Worm (Caenorhabditis elegans) whole organism, L1 larva: ENCODE measurements around the gene bgal-1.

ENCODE experiments used
- C16A3.4 ChIP-seq: fragments of 150-350 bp; optimal IDR thresholded peaks from 2 replicates; lab custom pipeline; 2014; ENCODE audit warnings: missing biosample characterization, missing genetic modification characterization
- C34B4.2 ChIP-seq: sonication (generic microtip); optimal IDR thresholded peaks from 2 replicates; lab custom pipeline; 2017; ENCODE audit warnings: mild to moderate bottlenecking, missing genetic modification characterization, missing compliant biosample characterization
- Y116A8C.19 ChIP-seq: sonication (generic microtip); optimal IDR thresholded peaks from 2 replicates; lab custom pipeline; 2016; ENCODE audit warnings: missing compliant biosample characterization, missing genetic modification characterization, borderline replicate concordance
- aha-1 ChIP-seq: fragments of 150-350 bp; optimal IDR thresholded peaks from 2 replicates; lab custom pipeline; 2014; ENCODE audit warnings: missing biosample characterization, missing genetic modification characterization
- aly-2 ChIP-seq: fragments of 150-350 bp; optimal IDR thresholded peaks from 2 replicates; lab custom pipeline; 2014; ENCODE audit warnings: missing biosample characterization, missing genetic modification characterization
- ama-1 ChIP-seq: fragments of 150-350 bp; optimal IDR thresholded peaks from 2 replicates; lab custom pipeline; 2014
- blmp-1 ChIP-seq: fragments of 150-350 bp; optimal IDR thresholded peaks from 2 replicates; lab custom pipeline; 2014; ENCODE audit warnings: missing biosample characterization, missing genetic modification characterization
- ceh-63 ChIP-seq: fragments of 200-800 bp; sonication (Bioruptor generic); optimal IDR thresholded peaks from 2 replicates; lab custom pipeline; 2018; ENCODE audit warnings: mild to moderate bottlenecking, missing genetic modification characterization, missing compliant biosample characterization
- ceh-90 ChIP-seq: sonication (generic microtip); optimal IDR thresholded peaks from 2 replicates; lab custom pipeline; 2016; ENCODE audit warnings: missing genetic modification characterization, missing compliant biosample characterization
- dsc-1 ChIP-seq: sonication (generic microtip); optimal IDR thresholded peaks from 2 replicates; lab custom pipeline; 2016; ENCODE audit warnings: mild to moderate bottlenecking, missing genetic modification characterization, missing compliant biosample characterization
- efl-3 ChIP-seq: fragments of 200-800 bp; sonication (Bioruptor generic); optimal IDR thresholded peaks from 2 replicates; lab custom pipeline; 2018; ENCODE audit warnings: mild to moderate bottlenecking, missing genetic modification characterization, missing compliant biosample characterization
- egl-13 ChIP-seq: sonication (generic microtip); optimal IDR thresholded peaks from 2 replicates; lab custom pipeline; 2016; ENCODE audit warnings: missing genotype, missing genetic modification reagents, missing genetic modification characterization, missing compliant biosample characterization
- elt-3 ChIP-seq, 6 experiments: fragments of 150-350 bp in 1 of 6; sonication (generic microtip); optimal IDR thresholded peaks; 2 replicates each; lab custom pipeline; 2017 to 2018; ENCODE audit warnings: missing biosample characterization in 6 of 6, missing genetic modification characterization in 6 of 6, inconsistent platforms in 1 of 6
- fkh-4 ChIP-seq: sonication (generic microtip); optimal IDR thresholded peaks from 2 replicates; lab custom pipeline; 2016; ENCODE audit warnings: missing compliant biosample characterization, missing genetic modification characterization, borderline replicate concordance
- fos-1 ChIP-seq: fragments of 150-350 bp; optimal IDR thresholded peaks from 2 replicates; lab custom pipeline; 2014; ENCODE audit warnings: missing biosample characterization, missing genetic modification characterization
- hlh-4 ChIP-seq: sonication (generic microtip); optimal IDR thresholded peaks from 2 replicates; lab custom pipeline; 2016; ENCODE audit warnings: mild to moderate bottlenecking, missing genetic modification characterization, missing compliant biosample characterization
- irx-1 ChIP-seq: sonication (generic microtip); optimal IDR thresholded peaks from 2 replicates; lab custom pipeline; 2016; ENCODE audit warnings: missing genetic modification characterization, missing compliant biosample characterization
- isw-1 ChIP-seq: fragments of 200-800 bp; sonication (Bioruptor generic); IDR thresholded peaks from 2 replicates; pipeline ENCODE4 v1.3.6; 2022; ENCODE audit warnings: missing genetic modification characterization, missing compliant biosample characterization
- jun-1 ChIP-seq: fragments of 150-350 bp; optimal IDR thresholded peaks from 2 replicates; lab custom pipeline; 2014; ENCODE audit warnings: missing biosample characterization, missing genetic modification reagents, missing genetic modification characterization
- lin-13 ChIP-seq: fragments of 150-350 bp; optimal IDR thresholded peaks from 2 replicates; lab custom pipeline; 2014; ENCODE audit warnings: missing biosample characterization, missing genetic modification reagents, missing genetic modification characterization
- lin-15B ChIP-seq: fragments of 150-350 bp; sonication (generic microtip); optimal IDR thresholded peaks from 3 replicates; lab custom pipeline; 2014; ENCODE audit warnings: missing biosample characterization, missing genetic modification characterization
- lin-39 ChIP-seq: fragments of 150-350 bp; optimal IDR thresholded peaks from 2 replicates; lab custom pipeline; 2014; ENCODE audit warnings: missing biosample characterization, missing genetic modification reagents, missing genetic modification characterization
- mab-9 ChIP-seq: fragments of 200-800 bp; sonication (Bioruptor generic); IDR thresholded peaks from 2 replicates; pipeline ENCODE4 v1.3.6; 2022; ENCODE audit warnings: missing genetic modification reagents, missing genetic modification characterization, missing compliant biosample characterization
- mdl-1 ChIP-seq, 2 experiments: fragments of 150-350 bp; optimal IDR thresholded peaks; 2 replicates each; lab custom pipeline; 2014 to 2017; ENCODE audit warnings: missing biosample characterization in 2 of 2, missing genetic modification characterization in 2 of 2, inconsistent platforms in 1 of 2
- mep-1 ChIP-seq: fragments of 150-350 bp; optimal IDR thresholded peaks from 2 replicates; lab custom pipeline; 2014; ENCODE audit warnings: missing biosample characterization, missing genetic modification characterization
- nhr-11 ChIP-seq: fragments of 150-350 bp; optimal IDR thresholded peaks from 2 replicates; lab custom pipeline; 2014; ENCODE audit warnings: missing biosample characterization, missing genetic modification characterization
- nhr-19 ChIP-seq: fragments of 200-800 bp; sonication (Bioruptor generic); conservative IDR thresholded peaks from 2 replicates; pipeline ENCODE4 v1.3.6; 2022; ENCODE audit warnings: missing genetic modification characterization, missing compliant biosample characterization
- nhr-28 ChIP-seq: fragments of 150-350 bp; optimal IDR thresholded peaks from 2 replicates; lab custom pipeline; 2014; ENCODE audit warnings: missing biosample characterization, missing genetic modification characterization
- nhr-85 ChIP-seq: sonication (generic microtip); peaks from one replicate; lab custom pipeline; 2016; ENCODE audit warnings: missing genetic modification characterization, inconsistent platforms, missing compliant biosample characterization
- nhr-90 ChIP-seq: sonication (generic microtip); optimal IDR thresholded peaks from 2 replicates; lab custom pipeline; 2016; ENCODE audit warnings: mild to moderate bottlenecking, missing genetic modification characterization, missing compliant biosample characterization; ENCODE audit not compliant: poor library complexity
- pag-3 ChIP-seq: sonication (generic microtip); optimal IDR thresholded peaks from 2 replicates; lab custom pipeline; 2017; ENCODE audit warnings: missing genetic modification characterization, mild to moderate bottlenecking, missing compliant biosample characterization, antibody characterized with exemption, borderline replicate concordance; ENCODE audit not compliant: insufficient read depth
- pax-3 ChIP-seq: fragments of 200-800 bp; sonication (Bioruptor generic); optimal IDR thresholded peaks from 2 replicates; lab custom pipeline; 2018; ENCODE audit warnings: mild to moderate bottlenecking, missing genetic modification characterization, moderate library complexity, missing compliant biosample characterization
- skn-1 ChIP-seq: fragments of 150-350 bp; optimal IDR thresholded peaks from 2 replicates; lab custom pipeline; 2014; ENCODE audit warnings: missing biosample characterization, missing genetic modification characterization
- sptf-1 ChIP-seq: fragments of 150-350 bp; optimal IDR thresholded peaks from 2 replicates; lab custom pipeline; 2014; ENCODE audit warnings: missing biosample characterization, missing genetic modification characterization
- tlp-1 ChIP-seq: fragments of 150-350 bp; optimal IDR thresholded peaks from 2 replicates; lab custom pipeline; 2014; ENCODE audit warnings: missing biosample characterization, missing genetic modification characterization
- unc-130 ChIP-seq: fragments of 150-350 bp; optimal IDR thresholded peaks from 2 replicates; lab custom pipeline; 2017; ENCODE audit warnings: missing biosample characterization, missing genetic modification characterization, inconsistent platforms
- unc-86 ChIP-seq: sonication (generic microtip); optimal IDR thresholded peaks from 2 replicates; lab custom pipeline; 2016; ENCODE audit warnings: missing genetic modification characterization, missing compliant biosample characterization
- xbp-1 ChIP-seq: sonication (generic microtip); optimal IDR thresholded peaks from 2 replicates; lab custom pipeline; 2016; ENCODE audit warnings: missing genetic modification characterization, missing compliant biosample characterization
- zag-1 ChIP-seq: fragments of 150-350 bp; optimal IDR thresholded peaks from 2 replicates; lab custom pipeline; 2014; ENCODE audit warnings: missing biosample characterization, missing genetic modification characterization
- ztf-11 ChIP-seq, 2 experiments: sonication (generic microtip); optimal IDR thresholded peaks; 2 replicates each; lab custom pipeline; 2016 to 2017; ENCODE audit warnings: missing genetic modification characterization in 2 of 2, missing biosample characterization in 1 of 2, missing compliant biosample characterization in 1 of 2
- ztf-4 ChIP-seq: fragments of 150-350 bp; optimal IDR thresholded peaks from 2 replicates; lab custom pipeline; 2014; ENCODE audit warnings: missing biosample characterization, missing genetic modification characterization

Gene bgal-1

DNA sequence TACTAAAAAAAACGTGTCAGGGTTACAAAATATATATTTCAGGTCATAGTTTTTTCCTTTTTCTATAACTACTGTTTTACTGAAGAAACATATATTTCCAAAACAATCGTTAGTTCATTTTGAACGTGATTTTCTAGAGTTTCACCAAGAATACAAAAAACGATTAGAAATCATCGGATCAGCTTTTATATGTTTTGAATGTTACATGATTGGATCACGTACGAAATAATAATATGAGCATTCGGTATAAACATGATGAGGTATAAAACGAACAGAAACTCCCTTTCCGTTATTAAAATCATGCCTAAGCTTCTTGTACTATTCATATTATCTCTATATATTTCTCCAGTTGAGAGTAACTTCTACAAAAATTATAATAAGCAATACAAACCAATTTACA is 47.0 kb upstream of the bgal-1 start, which contains the start of gene clec-223:
TSS of gene clec-223 (plus strand) at position 301 of the 400 bp plus-strand sequence.
- TF ChIP-seq C34B4.2 (no peak), nhr-19 (GFP tag; lab: Robert Waterston, UW) (no peak), jun-1 (tag; lab: Kevin White, UChicago) (no peak), ama-1 (no peak), unc-130 (tag; lab: Kevin White, UChicago) (no peak), nhr-90 (tag; lab: Kevin White, UChicago) (no peak), ztf-4 (no peak), mab-9 (GFP tag; lab: Robert Waterston, UW) (no peak), pag-3 (tag; lab: Kevin White, UChicago) (no peak), fos-1 (tag; lab: Kevin White, UChicago) (no peak), zag-1 (tag; lab: Kevin White, UChicago) (no peak), blmp-1 (tag; lab: Kevin White, UChicago) (no peak), lin-39 (no peak), mdl-1 (tag; optimal IDR thresholded peaks at IDR 0.05; lab: Kevin White, UChicago) (no peak)

- TF ChIP-seq Y116A8C.19 (tag; lab: Kevin White, UChicago) (no peak), C34B4.2 (no peak), efl-3 (GFP tag; lab: Kevin White, UChicago) (no peak), elt-3 (tag; optimal IDR thresholded peaks at IDR 0.05; lab: Kevin White, UChicago) (no peak), nhr-11 (no peak), pax-3 (tag; lab: Kevin White, UChicago) (no peak), ztf-11 (tag; optimal IDR thresholded peaks at IDR 0.05; lab: Kevin White, UChicago) (no peak), zag-1 (tag; lab: Kevin White, UChicago) (no peak), dsc-1 (tag; lab: Kevin White, UChicago) (no peak), tlp-1 (tag; lab: Kevin White, UChicago) (no peak), skn-1 (tag; lab: Kevin White, UChicago) (no peak), egl-13 (tag; lab: Kevin White, UChicago) (no peak), mdl-1 (tag; optimal IDR thresholded peaks at IDR 0.05; lab: Kevin White, UChicago) (no peak), hlh-4 (no peak), mab-9 (GFP tag; lab: Robert Waterston, UW) (no peak), ceh-63 (GFP tag; lab: Kevin White, UChicago) (no peak), blmp-1 (tag; lab: Kevin White, UChicago) (no peak), irx-1 (tag; lab: Kevin White, UChicago) (no peak), C16A3.4 (tag; lab: Kevin White, UChicago) (no peak), aly-2 (tag; lab: Kevin White, UChicago) (no peak)
Observed at ce11 chrV:11271051-11271450, 45.2 kb upstream of the bgal-1 start, which contains the start of gene clec-222. Gene clec-222 (plus strand): TSS chrV:11271351.

DNA sequence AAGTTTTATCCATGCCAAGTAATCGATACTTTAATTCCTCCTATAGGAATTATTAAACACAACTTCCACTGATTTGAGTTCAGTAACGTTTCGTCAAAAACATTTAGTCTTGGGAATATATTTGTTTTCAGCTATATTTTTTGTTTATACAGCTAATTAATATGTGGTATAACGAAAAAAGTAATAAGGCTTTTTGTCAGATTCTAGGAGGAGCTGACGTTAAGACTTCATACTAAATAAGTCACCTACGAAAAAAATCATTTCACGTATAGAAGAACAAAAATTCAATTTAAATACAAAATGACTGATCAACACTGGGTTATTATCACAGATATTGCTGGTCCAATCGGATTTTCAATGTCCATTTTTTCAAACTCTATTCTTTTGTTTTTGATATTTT is 43.0 kb upstream of the bgal-1 start, which contains the start of gene str-115:
TSS of gene str-115 (plus strand) at position 301 of the 400 bp plus-strand sequence.
- TF ChIP-seq isw-1 (GFP tag; lab: Robert Waterston, UW) (no peak), elt-3 (tag; optimal IDR thresholded peaks at IDR 0.05; lab: Kevin White, UChicago) (no peak), ceh-90 (no peak), sptf-1 (tag; lab: Kevin White, UChicago) (no peak), aha-1 (tag; lab: Kevin White, UChicago) (no peak), lin-15B (no peak), pax-3 (tag; lab: Kevin White, UChicago) (no peak), unc-86 (tag; lab: Kevin White, UChicago) (no peak), irx-1 (tag; lab: Kevin White, UChicago) (no peak), aly-2 (tag; lab: Kevin White, UChicago) (no peak), pag-3 (tag; lab: Kevin White, UChicago) (no peak), nhr-28 (tag; lab: Kevin White, UChicago) (no peak), mep-1 (tag; lab: Kevin White, UChicago) (no peak), ztf-11 (tag; optimal IDR thresholded peaks at IDR 0.05; lab: Kevin White, UChicago) (no peak), nhr-85 (tag; lab: Kevin White, UChicago) (no peak), fkh-4 (no peak), egl-13 (tag; lab: Kevin White, UChicago) (no peak), lin-13 (GFP tag; lab: Kevin White, UChicago) (no peak), xbp-1 (tag; lab: Kevin White, UChicago) (no peak)
